Worm (Caenorhabditis elegans) whole organism, dauer: ENCODE measurements around the gene Y53F4B.39.

ENCODE experiments used
- unc-62 ChIP-seq: sonication (generic microtip); optimal IDR thresholded peaks from 2 replicates; lab custom pipeline; 2017; ENCODE audit warnings: missing biosample characterization, missing genetic modification reagents, missing genetic modification characterization

Y53F4B.39 gene

ce11 chrII:15109844-15110243 is at the start of gene Y53F4B.39:
TSS of gene Y53F4B.39 (plus strand) at chrII:15110144.
- TF ChIP-seq unc-62 (GFP tag; lab: Kevin White, UChicago): no peak

- TF ChIP-seq unc-62 (GFP tag; lab: Kevin White, UChicago): no peak
Measured at ce11 chrII:15071571-15071970, 38.4 kb upstream of the Y53F4B.39 start, which contains the start of gene Y53F4B.18. TSS of gene Y53F4B.18 (minus strand) at chrII:15071671.

ce11 chrII:15074760-15075159 is 35.2 kb upstream of the Y53F4B.39 start:
- TF ChIP-seq unc-62 (GFP tag; lab: Kevin White, UChicago): no peak

ce11 chrII:15076778-15077435 is 33.0 kb upstream of the Y53F4B.39 start, which contains the start of gene Y53F4B.19:
TSS of gene Y53F4B.19 (plus strand) at chrII:15076934.
- no peak for TF ChIP-seq unc-62 (GFP tag; lab: Kevin White, UChicago)

ce11 chrII:15080535-15080934 is 29.4 kb upstream of the Y53F4B.39 start:
- TF ChIP-seq unc-62 (GFP tag; lab: Kevin White, UChicago): no peak

ce11 chrII:15084170-15084569 is 25.8 kb upstream of the Y53F4B.39 start, which contains the start of gene Y53F4B.20:
TSS of gene Y53F4B.20 (plus strand) at chrII:15084470.
- TF ChIP-seq unc-62 (GFP tag; lab: Kevin White, UChicago): no peak

ce11 chrII:15089086-15089895 is 20.7 kb upstream of the Y53F4B.39 start:
- no peak for TF ChIP-seq unc-62 (GFP tag; lab: Kevin White, UChicago)

- TF ChIP-seq unc-62 (GFP tag; lab: Kevin White, UChicago): no peak
Measured at ce11 chrII:15089896-15090230, 20.1 kb upstream of the Y53F4B.39 start, which contains the start of gene Y53F4B.21. TSS of gene Y53F4B.21 (plus strand) at chrII:15090180.

ce11 chrII:15107184-15107583 is 2.8 kb upstream of the Y53F4B.39 start:
- TF ChIP-seq unc-62 (GFP tag; lab: Kevin White, UChicago): no peak

ce11 chrII:15111352-15111751 is 1.4 kb downstream of the Y53F4B.39 start:
- no peak for TF ChIP-seq unc-62 (GFP tag; lab: Kevin White, UChicago)

- no peak for TF ChIP-seq unc-62 (GFP tag; lab: Kevin White, UChicago)
Measured at ce11 chrII:15119537-15120360, 9.8 kb downstream of the Y53F4B.39 start, which contains the start of gene arp-1. TSS of gene arp-1 (plus strand) at chrII:15120301.

- TF ChIP-seq unc-62 (GFP tag; lab: Kevin White, UChicago): no peak
Measured at ce11 chrII:15124193-15124592, 14.2 kb downstream of the Y53F4B.39 start, which contains the start of gene Y53F4B.23. TSS of gene Y53F4B.23 (plus strand) at chrII:15124504.

ce11 chrII:15130512-15130911 is 20.6 kb downstream of the Y53F4B.39 start, which contains the start of gene Y53F4B.62:
TSS of gene Y53F4B.62 (minus strand) at chrII:15130612.
- no peak for TF ChIP-seq unc-62 (GFP tag; lab: Kevin White, UChicago)

ce11 chrII:15134332-15134731 is 24.4 kb downstream of the Y53F4B.39 start, which contains the start of gene Y53F4B.24:
TSS of gene Y53F4B.24 (minus strand) at chrII:15134432.
- TF ChIP-seq unc-62 (GFP tag; lab: Kevin White, UChicago): no peak

ce11 chrII:15135886-15136285 is 25.9 kb downstream of the Y53F4B.39 start, which contains the start of gene Y53F4B.25:
TSS of gene Y53F4B.25 (plus strand) at chrII:15136186.
- TF ChIP-seq unc-62 (GFP tag; lab: Kevin White, UChicago): no peak
